Worm (Caenorhabditis elegans) whole organism, young adult: Measurements from ENCODE around the gene H43E16.1.

Experiments used
- bed-2 ChIP-seq: fragments of 200-800 bp; sonication (Bioruptor generic); IDR thresholded peaks from 2 replicates; pipeline ENCODE4 v1.3.6; 2022; ENCODE audit warnings: missing genetic modification reagents, missing genetic modification characterization, missing compliant biosample characterization
- lag-1 ChIP-seq: fragments of 200-800 bp; sonication (Bioruptor generic); IDR thresholded peaks from 2 replicates; pipeline ENCODE4 v1.3.6; 2022; ENCODE audit warnings: missing genetic modification reagents, missing genetic modification characterization, missing compliant biosample characterization
- snpc-4 ChIP-seq, 5 experiments: fragments of 150-350 bp in 1 of 5; sonication (generic microtip) in 4 of 5; optimal IDR thresholded peaks; 2 replicates each; lab custom pipeline; 2014 to 2018; ENCODE audit warnings: missing genetic modification characterization in 5 of 5, missing biosample characterization in 3 of 5, antibody characterized with exemption in 2 of 5, mild to moderate bottlenecking in 2 of 5, missing compliant biosample characterization in 2 of 5, missing genotype in 2 of 5, moderate library complexity in 2 of 5, missing genetic modification reagents in 1 of 5

ce11 chrII:6713003-6713402 is 38.9 kb downstream of the H43E16.1 start:
- TF ChIP-seq bed-2 (GFP tag; lab: Robert Waterston, UW) (no peak), snpc-4 (GFP tag; optimal IDR thresholded peaks at IDR 0.05; lab: Kevin White, UChicago) (no peak), snpc-4 (tag; optimal IDR thresholded peaks at IDR 0.05; lab: Kevin White, UChicago) (no peak), lag-1 (GFP tag; lab: Robert Waterston, UW) (no peak)
